Worm (Caenorhabditis elegans): ENCODE measurements around the gene F26F2.11.
"Not testable (repeated sequence)": the region's sequence is repeated elsewhere in the genome, so short reads cannot be mapped to it uniquely, and the experiment has no call there.

The F26F2.11 gene

DNA sequence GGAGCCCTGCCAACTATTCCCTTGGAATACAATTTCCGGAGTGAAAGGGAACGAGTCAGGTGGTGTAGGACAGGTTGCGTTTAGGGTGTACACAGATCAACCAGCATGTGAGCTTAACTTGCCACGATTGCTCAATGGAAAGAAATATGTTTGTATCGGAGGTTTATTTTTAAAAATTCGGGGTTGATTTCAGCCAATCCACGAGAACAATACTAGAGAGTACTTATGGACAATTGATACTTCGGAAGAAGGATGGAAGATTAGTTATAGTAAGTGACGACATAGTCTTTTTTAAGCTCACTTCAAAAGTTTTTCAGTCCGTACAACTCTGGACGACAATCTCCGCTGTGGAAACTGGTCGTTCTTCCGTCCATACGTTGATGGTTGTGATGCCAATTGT is 20.7 kb downstream of the F26F2.11 start:
- TF ChIP-seq ceh-36 (tag; optimal IDR thresholded peaks at IDR 0.05) = no peak

DNA sequence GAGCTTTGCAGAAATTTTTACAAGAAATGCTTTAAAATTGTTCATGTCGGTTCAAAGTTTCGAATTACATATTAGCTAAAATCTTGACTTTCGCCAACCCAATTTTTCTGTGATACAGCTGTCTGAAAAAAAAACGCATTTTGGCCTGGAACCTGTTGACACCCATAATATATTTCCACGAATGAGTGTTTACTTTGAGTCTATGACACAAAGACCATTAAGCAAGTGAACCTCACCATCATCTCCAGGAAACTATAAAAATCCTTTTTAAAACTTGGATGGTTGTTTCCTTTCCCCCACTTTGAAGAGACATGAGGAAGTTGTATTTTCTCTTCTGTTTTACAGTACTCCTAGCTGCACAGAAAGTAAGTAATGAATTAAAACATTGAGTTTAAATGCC is 21.2 kb downstream of the F26F2.11 start, which contains the start of gene clec-263:
Gene clec-263, plus strand, starts transcription at position 301 of the 400 bp plus-strand sequence.
- TF ChIP-seq flt-1 (GFP tag; IDR thresholded peaks at IDR 0.05) (no peak), ets-7 (tag; optimal IDR thresholded peaks at IDR 0.05) (no peak), tra-4 (tag; optimal IDR thresholded peaks at IDR 0.05) (no peak)

DNA sequence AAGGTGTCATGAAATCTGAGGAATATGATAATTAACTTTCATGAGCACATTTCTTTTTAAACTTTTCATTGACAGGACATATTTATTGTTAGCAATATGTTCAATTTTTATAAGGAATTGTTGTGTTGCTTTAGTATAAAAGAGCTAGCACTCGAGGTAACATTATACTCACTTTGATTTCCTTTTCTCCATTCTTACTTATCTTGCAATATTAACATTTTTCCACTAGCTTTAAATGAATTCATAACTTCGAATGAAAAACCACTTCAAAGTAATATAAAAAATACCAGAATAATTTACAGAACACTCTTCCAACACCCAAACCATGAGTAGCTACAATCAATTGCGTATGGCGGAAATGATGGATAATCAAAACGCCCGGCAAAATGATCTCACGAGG is 22.2 kb downstream of the F26F2.11 start, which contains the start of gene F26F2.5:
Gene F26F2.5, plus strand, starts transcription at position 301 of the 400 bp plus-strand sequence.
- TF ChIP-seq ceh-13 (GFP tag; optimal IDR thresholded peaks at IDR 0.05) (no peak), tbx-37 (GFP tag; conservative IDR thresholded peaks at IDR 0.05) (no peak), hmbx-1 (tag; optimal IDR thresholded peaks at IDR 0.05) (no peak), F13C5.2 (tag; optimal IDR thresholded peaks at IDR 0.05) (no peak), sea-1 (GFP tag; conservative IDR thresholded peaks at IDR 0.05) (no peak), hnd-1 (tag; optimal IDR thresholded peaks at IDR 0.05) (no peak), hmg-4 (GFP tag; optimal IDR thresholded peaks at IDR 0.05) (no peak), ets-7 (tag; optimal IDR thresholded peaks at IDR 0.05) (no peak), tra-4 (tag; optimal IDR thresholded peaks at IDR 0.05) (no peak), ama-1 (optimal IDR thresholded peaks at IDR 0.05) (no peak), flt-1 (GFP tag; IDR thresholded peaks at IDR 0.05) (no peak)

DNA sequence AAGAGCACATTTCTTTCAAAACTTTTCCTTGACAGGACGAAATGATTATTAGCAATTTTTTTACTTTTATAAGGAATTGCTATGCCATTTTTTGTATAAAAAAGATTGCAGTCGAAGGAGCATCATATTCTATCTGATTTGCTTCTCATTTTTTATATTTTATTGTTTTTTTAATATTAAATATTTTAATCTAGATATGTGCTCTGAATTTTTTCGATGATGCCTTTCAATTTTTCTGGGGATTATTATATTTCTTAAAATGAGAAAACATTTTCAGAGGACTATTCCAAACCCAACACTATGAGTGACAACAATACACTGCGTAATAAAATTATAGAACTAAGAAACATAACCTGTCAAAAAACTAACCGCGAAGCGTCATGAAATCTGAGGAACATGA is 26.6 kb downstream of the F26F2.11 start, which contains the start of gene F26F2.4:
Gene F26F2.4, plus strand, starts transcription at position 301 of the 400 bp plus-strand sequence.
- not testable (repeated sequence) for TF ChIP-seq B0310.2 (tag; optimal IDR thresholded peaks at IDR 0.05); pes-1 (GFP tag; IDR thresholded peaks at IDR 0.05); tra-4 (tag; optimal IDR thresholded peaks at IDR 0.05)

DNA sequence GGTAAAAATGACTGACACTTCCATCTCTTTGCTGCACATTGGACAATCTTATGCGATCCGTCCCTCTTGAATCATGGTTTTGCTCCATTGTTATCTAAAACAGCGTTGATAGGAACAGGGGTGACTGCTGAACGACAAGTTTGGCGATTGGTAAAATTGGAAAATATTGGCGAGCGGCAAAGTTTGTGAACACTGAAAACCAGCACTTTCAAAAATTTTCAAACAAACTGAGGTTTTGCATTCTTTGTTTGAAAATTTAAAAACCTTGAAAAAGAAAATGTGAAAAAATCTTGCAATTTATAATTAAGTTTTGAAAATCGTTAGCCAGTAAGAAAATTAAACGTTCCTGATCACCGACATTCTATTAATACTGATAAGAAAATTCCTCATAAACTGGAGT is 29.1 kb downstream of the F26F2.11 start, which contains the start of gene F26F2.3:
Gene F26F2.3, minus strand, starts transcription at position 101 of the 400 bp plus-strand sequence.
- TF ChIP-seq F13C5.2 (tag; optimal IDR thresholded peaks at IDR 0.05) (no peak), tra-4 (tag; optimal IDR thresholded peaks at IDR 0.05) (no peak), sea-1 (GFP tag; conservative IDR thresholded peaks at IDR 0.05) (no peak), ets-7 (tag; optimal IDR thresholded peaks at IDR 0.05) (no peak), aly-1 (tag; optimal IDR thresholded peaks at IDR 0.05) (no peak), tbx-37 (GFP tag; conservative IDR thresholded peaks at IDR 0.05) (no peak), scrt-1 (GFP tag; IDR thresholded peaks at IDR 0.05) (no peak), hnd-1 (tag; optimal IDR thresholded peaks at IDR 0.05) (no peak), ceh-13 (GFP tag; optimal IDR thresholded peaks at IDR 0.05) (no peak), flt-1 (GFP tag; IDR thresholded peaks at IDR 0.05) (no peak), hmg-4 (GFP tag; optimal IDR thresholded peaks at IDR 0.05) (no peak), ceh-36 (tag; optimal IDR thresholded peaks at IDR 0.05) (no peak)

DNA sequence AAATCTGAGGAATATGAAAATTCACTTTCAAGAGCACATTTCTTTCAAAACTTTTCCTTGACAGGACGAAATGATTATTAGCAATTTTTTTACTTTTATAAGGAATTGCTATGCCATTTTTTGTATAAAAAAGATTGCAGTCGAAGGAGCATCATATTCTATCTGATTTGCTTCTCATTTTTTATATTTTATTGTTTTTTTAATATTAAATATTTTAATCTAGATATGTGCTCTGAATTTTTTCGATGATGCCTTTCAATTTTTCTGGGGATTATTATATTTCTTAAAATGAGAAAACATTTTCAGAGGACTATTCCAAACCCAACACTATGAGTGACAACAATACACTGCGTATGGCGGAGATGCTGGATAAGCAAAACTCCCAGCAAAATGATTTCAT is 31.5 kb downstream of the F26F2.11 start, which contains the start of gene F26F2.13:
Gene F26F2.13, plus strand, starts transcription at position 301 of the 400 bp plus-strand sequence.
- TF ChIP-seq scrt-1 (GFP tag; IDR thresholded peaks at IDR 0.05); tbx-37 (GFP tag; conservative IDR thresholded peaks at IDR 0.05); pes-1 (GFP tag; IDR thresholded peaks at IDR 0.05): not testable (repeated sequence)

DNA sequence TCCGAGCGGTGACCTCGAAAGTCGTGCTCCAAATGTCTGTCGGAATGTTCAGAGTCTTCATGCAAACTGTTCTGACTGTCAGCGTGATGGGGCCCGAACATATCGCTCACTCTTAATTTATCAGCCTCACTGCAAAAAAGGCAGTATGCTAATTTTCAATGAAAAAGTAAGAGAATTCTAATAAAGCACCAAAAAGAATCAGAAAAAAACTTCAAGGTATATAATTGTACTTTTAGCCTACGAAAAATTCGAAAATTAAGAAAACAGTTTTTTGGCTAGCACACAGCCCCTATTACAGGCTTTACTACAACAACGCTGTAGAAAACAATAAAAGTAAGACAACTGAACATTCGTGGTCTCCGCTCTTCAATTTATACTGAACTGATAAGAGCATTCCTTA is 33.8 kb downstream of the F26F2.11 start, which contains the start of gene F26F2.1:
Gene F26F2.1, minus strand, starts transcription at position 101 of the 400 bp plus-strand sequence.
- no peak for TF ChIP-seq tra-4 (tag; optimal IDR thresholded peaks at IDR 0.05)
- TF ChIP-seq flt-1 (GFP tag; IDR thresholded peaks at IDR 0.05) = no peak
- TF ChIP-seq hnd-1 (tag; optimal IDR thresholded peaks at IDR 0.05) = no peak
- TF ChIP-seq ceh-36 (tag; optimal IDR thresholded peaks at IDR 0.05) = no peak
- TF ChIP-seq ama-1 (optimal IDR thresholded peaks at IDR 0.05) = no peak
- no peak for TF ChIP-seq tbx-11 (GFP tag; IDR thresholded peaks at IDR 0.05)
- TF ChIP-seq B0310.2 (tag; optimal IDR thresholded peaks at IDR 0.05) = no peak
- no peak for TF ChIP-seq hmbx-1 (tag; optimal IDR thresholded peaks at IDR 0.05)
- no peak for TF ChIP-seq ets-7 (tag; optimal IDR thresholded peaks at IDR 0.05)
- no peak for TF ChIP-seq pes-1 (GFP tag; IDR thresholded peaks at IDR 0.05)
- no peak for TF ChIP-seq tbx-37 (GFP tag; conservative IDR thresholded peaks at IDR 0.05)

DNA sequence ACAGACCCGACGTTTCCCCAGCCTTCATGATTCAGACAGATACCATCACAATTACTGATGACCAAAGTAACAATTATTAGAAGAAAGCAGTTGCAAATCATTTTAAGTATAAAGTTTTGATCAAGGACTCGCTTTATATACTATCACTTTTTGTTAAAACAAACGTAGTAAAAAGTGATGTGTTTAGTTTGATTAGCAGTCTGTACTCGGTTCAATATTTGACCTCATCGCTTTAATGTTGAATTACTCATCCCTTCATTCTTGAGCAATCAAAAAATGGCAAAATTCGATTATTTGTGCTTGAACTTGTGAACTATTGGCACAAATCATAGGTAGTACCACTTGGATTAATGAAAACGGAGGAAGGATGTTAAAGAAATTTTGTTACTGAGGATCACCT is 37.3 kb downstream of the F26F2.11 start, which contains the start of gene abf-4:
Gene abf-4, minus strand, starts transcription at position 101 of the 400 bp plus-strand sequence.
- TF ChIP-seq B0310.2 (tag; optimal IDR thresholded peaks at IDR 0.05) = no peak
- no peak for TF ChIP-seq flt-1 (GFP tag; IDR thresholded peaks at IDR 0.05)
- no peak for TF ChIP-seq hnd-1 (tag; optimal IDR thresholded peaks at IDR 0.05)
- no peak for TF ChIP-seq tra-4 (tag; optimal IDR thresholded peaks at IDR 0.05)
- no peak for TF ChIP-seq aly-1 (tag; optimal IDR thresholded peaks at IDR 0.05)
- TF ChIP-seq ama-1 (optimal IDR thresholded peaks at IDR 0.05) = no peak
- TF ChIP-seq hmg-4 (GFP tag; optimal IDR thresholded peaks at IDR 0.05) = no peak
- TF ChIP-seq ceh-36 (tag; optimal IDR thresholded peaks at IDR 0.05) = no peak
- TF ChIP-seq tbx-11 (GFP tag; IDR thresholded peaks at IDR 0.05) = no peak
- no peak for TF ChIP-seq scrt-1 (GFP tag; IDR thresholded peaks at IDR 0.05)
- no peak for TF ChIP-seq ets-7 (tag; optimal IDR thresholded peaks at IDR 0.05)

DNA sequence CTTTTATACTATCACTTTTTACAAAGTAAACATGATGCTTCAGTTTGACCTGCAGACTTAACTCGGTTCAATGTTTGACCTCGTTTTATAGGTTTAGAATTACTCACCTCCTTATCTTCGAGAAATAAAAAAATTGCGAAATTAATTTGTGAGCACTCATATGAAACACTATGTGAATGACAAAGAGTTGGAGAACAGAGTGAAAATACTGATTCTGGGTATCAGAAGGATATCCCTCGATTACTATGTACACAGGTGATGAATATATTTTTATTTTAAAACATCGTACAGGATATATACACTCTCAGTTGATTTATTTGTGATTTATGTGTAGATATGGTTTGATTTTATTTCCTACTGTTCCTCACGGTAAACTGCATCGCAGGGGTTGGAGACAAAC is 39.3 kb downstream of the F26F2.11 start, which contains the start of gene Y38H6C.23:
Gene Y38H6C.23, minus strand, starts transcription at position 101 of the 400 bp plus-strand sequence.
- TF ChIP-seq tbx-37 (GFP tag; conservative IDR thresholded peaks at IDR 0.05) (no peak), ama-1 (optimal IDR thresholded peaks at IDR 0.05) (no peak), ceh-36 (tag; optimal IDR thresholded peaks at IDR 0.05) (no peak), hmg-4 (GFP tag; optimal IDR thresholded peaks at IDR 0.05) (no peak), B0310.2 (tag; optimal IDR thresholded peaks at IDR 0.05) (no peak), aly-1 (tag; optimal IDR thresholded peaks at IDR 0.05) (no peak), F13C5.2 (tag; optimal IDR thresholded peaks at IDR 0.05) (no peak), hmbx-1 (tag; optimal IDR thresholded peaks at IDR 0.05) (no peak), pes-1 (GFP tag; IDR thresholded peaks at IDR 0.05) (no peak), tra-4 (tag; optimal IDR thresholded peaks at IDR 0.05) (no peak), sea-1 (GFP tag; conservative IDR thresholded peaks at IDR 0.05) (no peak)
